Worm (Caenorhabditis elegans): ENCODE data around the gene nas-18.
"Not testable (repeated sequence)": the region's sequence is repeated elsewhere in the genome, so short reads cannot be mapped to it uniquely, and the experiment has no call there.

Gene nas-18

ce11 chrV:11379341-11379740 is 16.9 kb upstream of the nas-18 start:
- TF ChIP-seq klf-2 (GFP tag; conservative IDR thresholded peaks at IDR 0.05) (no peak), ref-1 (GFP tag; conservative IDR thresholded peaks at IDR 0.05) (no peak), med-1 (GFP tag; optimal IDR thresholded peaks at IDR 0.05; ENCODE audit: insufficient read depth) (no peak), ztf-29 (GFP tag; IDR thresholded peaks at IDR 0.05) (no peak), flt-1 (GFP tag; IDR thresholded peaks at IDR 0.05) (no peak), ztf-23 (GFP tag; IDR thresholded peaks at IDR 0.05) (no peak), T22C8.4 (GFP tag; IDR thresholded peaks at IDR 0.05) (no peak), tab-1 (GFP tag; IDR thresholded peaks at IDR 0.05) (no peak), cog-1 (tag; optimal IDR thresholded peaks at IDR 0.05) (no peak)

ce11 chrV:11380571-11380970 is 15.7 kb upstream of the nas-18 start:
- TF ChIP-seq med-1 (GFP tag; optimal IDR thresholded peaks at IDR 0.05; ENCODE audit: insufficient read depth) (no peak), T22C8.4 (GFP tag; IDR thresholded peaks at IDR 0.05) (no peak), cog-1 (tag; optimal IDR thresholded peaks at IDR 0.05) (no peak), ztf-23 (GFP tag; IDR thresholded peaks at IDR 0.05) (no peak), tab-1 (GFP tag; IDR thresholded peaks at IDR 0.05) (no peak), klf-2 (GFP tag; conservative IDR thresholded peaks at IDR 0.05) (no peak), ref-1 (GFP tag; conservative IDR thresholded peaks at IDR 0.05) (no peak), flt-1 (GFP tag; IDR thresholded peaks at IDR 0.05) (no peak)

- TF ChIP-seq ref-1 (GFP tag; conservative IDR thresholded peaks at IDR 0.05): no peak
- no peak for TF ChIP-seq flt-1 (GFP tag; IDR thresholded peaks at IDR 0.05)
- TF ChIP-seq T22C8.4 (GFP tag; IDR thresholded peaks at IDR 0.05): no peak
- no peak for TF ChIP-seq klf-2 (GFP tag; conservative IDR thresholded peaks at IDR 0.05)
- TF ChIP-seq ztf-29 (GFP tag; IDR thresholded peaks at IDR 0.05): no peak
- TF ChIP-seq tab-1 (GFP tag; IDR thresholded peaks at IDR 0.05): no peak
- no peak for TF ChIP-seq med-1 (GFP tag; optimal IDR thresholded peaks at IDR 0.05; ENCODE audit: insufficient read depth)
- no peak for TF ChIP-seq cog-1 (tag; optimal IDR thresholded peaks at IDR 0.05)
- TF ChIP-seq ztf-23 (GFP tag; IDR thresholded peaks at IDR 0.05): no peak
These were observed 13.2 kb upstream of the nas-18 start, which contains the start of gene F55C10.5 for ce11 chrV:11383032-11383431. F55C10.5 (plus strand) TSS chrV:11383105.

- TF ChIP-seq med-1 (GFP tag; optimal IDR thresholded peaks at IDR 0.05; ENCODE audit: insufficient read depth) (no peak), ztf-23 (GFP tag; IDR thresholded peaks at IDR 0.05) (no peak), cog-1 (tag; optimal IDR thresholded peaks at IDR 0.05) (no peak), tab-1 (GFP tag; IDR thresholded peaks at IDR 0.05) (no peak), ztf-29 (GFP tag; IDR thresholded peaks at IDR 0.05) (no peak), T22C8.4 (GFP tag; IDR thresholded peaks at IDR 0.05) (no peak), ref-1 (GFP tag; conservative IDR thresholded peaks at IDR 0.05) (no peak), flt-1 (GFP tag; IDR thresholded peaks at IDR 0.05) (no peak), klf-2 (GFP tag; conservative IDR thresholded peaks at IDR 0.05) (no peak)
These were observed 11.2 kb upstream of the nas-18 start, which contains the start of gene col-154 for ce11 chrV:11385060-11385459. col-154 (plus strand) TSS chrV:11385360.

- TF ChIP-seq klf-2 (GFP tag; conservative IDR thresholded peaks at IDR 0.05) (no peak), ztf-29 (GFP tag; IDR thresholded peaks at IDR 0.05) (no peak), med-1 (GFP tag; optimal IDR thresholded peaks at IDR 0.05; ENCODE audit: insufficient read depth) (no peak), ref-1 (GFP tag; conservative IDR thresholded peaks at IDR 0.05) (no peak), tab-1 (GFP tag; IDR thresholded peaks at IDR 0.05) (no peak), ztf-23 (GFP tag; IDR thresholded peaks at IDR 0.05) (no peak), flt-1 (GFP tag; IDR thresholded peaks at IDR 0.05) (no peak), T22C8.4 (GFP tag; IDR thresholded peaks at IDR 0.05) (no peak)
These were observed 9.8 kb upstream of the nas-18 start, which contains the start of gene F55C10.4 for ce11 chrV:11386428-11386827. F55C10.4 (plus strand) TSS chrV:11386728.

- TF ChIP-seq T22C8.4 (GFP tag; IDR thresholded peaks at IDR 0.05) (no peak), ztf-23 (GFP tag; IDR thresholded peaks at IDR 0.05) (no peak), cog-1 (tag; optimal IDR thresholded peaks at IDR 0.05) (no peak), ref-1 (GFP tag; conservative IDR thresholded peaks at IDR 0.05) (no peak), med-1 (GFP tag; optimal IDR thresholded peaks at IDR 0.05; ENCODE audit: insufficient read depth) (no peak), flt-1 (GFP tag; IDR thresholded peaks at IDR 0.05) (no peak), ztf-29 (GFP tag; IDR thresholded peaks at IDR 0.05) (no peak), klf-2 (GFP tag; conservative IDR thresholded peaks at IDR 0.05) (no peak), tab-1 (GFP tag; IDR thresholded peaks at IDR 0.05) (no peak)
These were observed 6.5 kb upstream of the nas-18 start, which contains the start of gene col-155 for ce11 chrV:11389776-11390175. col-155 (minus strand) TSS chrV:11389876.

ce11 chrV:11390394-11390793 is 5.8 kb upstream of the nas-18 start, which contains the start of the genes K03B8.11 and K03B8.14:
K03B8.11 (minus strand) TSS chrV:11390494.
K03B8.14 (plus strand) TSS chrV:11390503.
- TF ChIP-seq ref-1 (GFP tag; conservative IDR thresholded peaks at IDR 0.05) (no peak), ztf-29 (GFP tag; IDR thresholded peaks at IDR 0.05) (no peak), tab-1 (GFP tag; IDR thresholded peaks at IDR 0.05) (no peak), T22C8.4 (GFP tag; IDR thresholded peaks at IDR 0.05) (no peak), ztf-23 (GFP tag; IDR thresholded peaks at IDR 0.05) (no peak), med-1 (GFP tag; optimal IDR thresholded peaks at IDR 0.05; ENCODE audit: insufficient read depth) (no peak), klf-2 (GFP tag; conservative IDR thresholded peaks at IDR 0.05) (no peak), flt-1 (GFP tag; IDR thresholded peaks at IDR 0.05) (no peak), cog-1 (tag; optimal IDR thresholded peaks at IDR 0.05) (no peak)

ce11 chrV:11392020-11392419 is 4.2 kb upstream of the nas-18 start, which contains the start of gene nas-16:
nas-16 (plus strand) TSS chrV:11392320.
- TF ChIP-seq med-1 (GFP tag; optimal IDR thresholded peaks at IDR 0.05; ENCODE audit: insufficient read depth): no peak
- TF ChIP-seq cog-1 (tag; optimal IDR thresholded peaks at IDR 0.05): no peak
- TF ChIP-seq ztf-23 (GFP tag; IDR thresholded peaks at IDR 0.05): no peak

- TF ChIP-seq ztf-29 (GFP tag; IDR thresholded peaks at IDR 0.05); cog-1 (tag; optimal IDR thresholded peaks at IDR 0.05); flt-1 (GFP tag; IDR thresholded peaks at IDR 0.05): not testable (repeated sequence)
These were observed 1.2 kb upstream of the nas-18 start, which contains the start of gene K03B8.4 for ce11 chrV:11395024-11395423. K03B8.4 (minus strand) TSS chrV:11395124.

ce11 chrV:11398616-11399015 is 2.4 kb downstream of the nas-18 start, which contains the start of gene nas-17:
nas-17 (plus strand) TSS chrV:11398916.
- TF ChIP-seq flt-1 (GFP tag; IDR thresholded peaks at IDR 0.05) (no peak), tab-1 (GFP tag; IDR thresholded peaks at IDR 0.05) (no peak), T22C8.4 (GFP tag; IDR thresholded peaks at IDR 0.05) (no peak), cog-1 (tag; optimal IDR thresholded peaks at IDR 0.05) (no peak), ref-1 (GFP tag; conservative IDR thresholded peaks at IDR 0.05) (no peak), klf-2 (GFP tag; conservative IDR thresholded peaks at IDR 0.05) (no peak), ztf-29 (GFP tag; IDR thresholded peaks at IDR 0.05) (no peak), med-1 (GFP tag; optimal IDR thresholded peaks at IDR 0.05; ENCODE audit: insufficient read depth) (no peak), ztf-23 (GFP tag; IDR thresholded peaks at IDR 0.05) (no peak)

All from whole organism, midembryonic.